Worm (Caenorhabditis elegans): ENCODE results near the gene sox-3.

DNA sequence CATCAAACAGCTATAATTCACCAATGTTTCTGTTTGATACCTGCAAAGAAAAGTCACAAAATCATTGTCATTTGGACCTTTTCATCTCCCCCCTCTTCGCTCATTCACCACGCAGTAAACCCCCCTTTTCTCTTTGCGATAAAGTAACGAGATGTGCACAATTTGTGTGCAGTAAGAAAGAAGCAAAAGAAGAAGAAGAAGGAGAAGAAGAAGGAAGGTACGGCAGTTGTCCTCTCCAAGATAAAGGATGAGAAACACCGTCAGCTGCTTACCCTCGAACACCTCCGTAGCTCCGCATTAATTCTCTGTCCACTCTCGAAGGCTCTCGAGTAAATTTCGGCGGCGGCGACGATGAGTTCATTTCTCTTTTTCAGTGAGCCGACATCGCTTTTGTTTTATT lies 39.3 kb downstream of the sox-3 start:
- TF ChIP-seq pes-1 (GFP tag; IDR thresholded peaks at IDR 0.05) (no peak), ama-1 (optimal IDR thresholded peaks at IDR 0.05) (no peak), ets-7 (tag; optimal IDR thresholded peaks at IDR 0.05) (no peak), hnd-1 (tag; optimal IDR thresholded peaks at IDR 0.05) (no peak), aly-1 (tag; optimal IDR thresholded peaks at IDR 0.05) (no peak), tbx-11 (GFP tag; IDR thresholded peaks at IDR 0.05) (no peak), hmg-4 (GFP tag; optimal IDR thresholded peaks at IDR 0.05) (peak; percentile 26), ceh-36 (tag; optimal IDR thresholded peaks at IDR 0.05) (no peak), sea-1 (GFP tag; conservative IDR thresholded peaks at IDR 0.05) (no peak)
